Fruit fly (Drosophila melanogaster) whole organism, prepupa: ENCODE data around the gene RpLP1.

Experiments
- CG3032 ChIP-seq: fragments of 200-800 bp; optimal IDR thresholded peaks from 2 replicates; lab custom pipeline; 2019; ENCODE audit warnings: missing biosample characterization, mild to moderate bottlenecking, missing genetic modification characterization, moderate library complexity
- CG4318 ChIP-seq: fragments of 200-800 bp; sonication (Bioruptor generic); optimal IDR thresholded peaks from 3 replicates; lab custom pipeline; 2017; ENCODE audit warnings: missing biosample characterization, mild to moderate bottlenecking, missing genetic modification characterization
- CG6792 ChIP-seq: fragments of 200-800 bp; sonication (Bioruptor generic); optimal IDR thresholded peaks from 3 replicates; lab custom pipeline; 2016; ENCODE audit warnings: missing biosample characterization, missing genetic modification characterization
- CG8119 ChIP-seq: fragments of 200-800 bp; sonication (Bioruptor generic); IDR thresholded peaks from 3 replicates; pipeline ENCODE4 v1.3.6; 2022; ENCODE audit warnings: missing biosample characterization, missing genetic modification characterization
- Hr39 ChIP-seq: fragments of 200-800 bp; sonication (Bioruptor generic); optimal IDR thresholded peaks from 2 replicates; lab custom pipeline; 2016; ENCODE audit warnings: missing biosample characterization, missing genetic modification characterization
- Lpt ChIP-seq: fragments of 200-800 bp; sonication (Bioruptor generic); optimal IDR thresholded peaks from 3 replicates; lab custom pipeline; 2016; ENCODE audit warnings: missing biosample characterization, missing genetic modification characterization
- fd59A ChIP-seq: fragments of 200-800 bp; sonication (Bioruptor generic); optimal IDR thresholded peaks from 2 replicates; lab custom pipeline; 2017; ENCODE audit warnings: missing biosample characterization, mild to moderate bottlenecking, missing genetic modification characterization, missing genetic modification reagents
- fd85E ChIP-seq: fragments of 200-800 bp; sonication (Bioruptor generic); optimal IDR thresholded peaks from 3 replicates; lab custom pipeline; 2016; ENCODE audit warnings: missing biosample characterization, missing genetic modification characterization
- net ChIP-seq: fragments of 200-800 bp; sonication (Bioruptor generic); optimal IDR thresholded peaks from 3 replicates; lab custom pipeline; 2016; ENCODE audit warnings: missing biosample characterization, missing genetic modification characterization

- TF ChIP-seq CG6792 (no peak), fd85E (GFP tag; lab: Kevin White, UChicago) (no peak), CG4318 (GFP tag; lab: Kevin White, UChicago) (no peak), net (GFP tag; lab: Kevin White, UChicago) (no peak), Lpt (GFP tag; lab: Kevin White, UChicago) (no peak), CG8119 (no peak), Hr39 (GFP tag; lab: Kevin White, UChicago) (no peak), fd59A (GFP tag; lab: Kevin White, UChicago) (no peak), CG3032 (tag; lab: Kevin White, UChicago) (no peak)
Observed at dm6 chr2L:378815-379440, 40.8 kb upstream of the RpLP1 start.
